Fruit fly (Drosophila melanogaster): ENCODE results near the gene squ.

squ gene

dm6 chr2L:16683958-16684877 is 4.4 kb downstream of the squ start, which contains the start of gene CG31807 (continued):
- peak; percentile 18 for TF ChIP-seq slou (GFP tag; optimal IDR thresholded peaks at IDR 0.05)
- peak; percentile 80 for TF ChIP-seq salm (tag; optimal IDR thresholded peaks at IDR 0.05)
- peak; percentile 75 for TF ChIP-seq shn (GFP tag; optimal IDR thresholded peaks at IDR 0.05)
- no peak for TF ChIP-seq CG11696 (GFP tag; IDR thresholded peaks at IDR 0.05)
- TF ChIP-seq CG18262 (tag; optimal IDR thresholded peaks at IDR 0.05): peak; percentile 75
- TF ChIP-seq CoRest (tag; optimal IDR thresholded peaks at IDR 0.05): peak; percentile 63
- 0 out of 2 replicates have a peak, but pooled peaks have one; percentile 6 for TF ChIP-seq CG32772 (GFP tag; IDR thresholded peaks at IDR 0.05)
- peak; percentile 42 for TF ChIP-seq ems (GFP tag; optimal IDR thresholded peaks at IDR 0.05)
- no peak for TF ChIP-seq ato (GFP tag; IDR thresholded peaks at IDR 0.05; ENCODE audit: partially characterized antibody)
- TF ChIP-seq CG17829 (tag; optimal IDR thresholded peaks at IDR 0.05): peak; percentile 79
- no peak for TF ChIP-seq bowl (GFP tag; IDR thresholded peaks at IDR 0.05)
- TF ChIP-seq CG4328 (GFP tag; optimal IDR thresholded peaks at IDR 0.05): peak; percentile 27
- peak; percentile 33; the same call in 1 of the 2 replicates for TF ChIP-seq CG43689 (GFP tag; IDR thresholded peaks at IDR 0.05)
- no peak; the same call in 1 of the 2 replicates for TF ChIP-seq Poxn (GFP tag; IDR thresholded peaks at IDR 0.05)
- TF ChIP-seq CG12104 (GFP tag; optimal IDR thresholded peaks at IDR 0.05): peak; percentile 72
- TF ChIP-seq Doc3 (GFP tag; IDR thresholded peaks at IDR 0.05; ENCODE audit: partially characterized antibody): no peak
- TF ChIP-seq NFAT (GFP tag; IDR thresholded peaks at IDR 0.05): 0 out of 2 replicates have a peak, but pooled peaks have one; percentile 14
- TF ChIP-seq al (GFP tag; IDR thresholded peaks at IDR 0.05): no peak
- TF ChIP-seq otp (GFP tag; IDR thresholded peaks at IDR 0.05): no peak
- no peak for TF ChIP-seq Atf6 (GFP tag; IDR thresholded peaks at IDR 0.05)
- TF ChIP-seq Asciz (GFP tag; optimal IDR thresholded peaks at IDR 0.05): peak; percentile 71
- TF ChIP-seq Dip3 (GFP tag; optimal IDR thresholded peaks at IDR 0.05): peak; percentile 44
- TF ChIP-seq Spps (tag; optimal IDR thresholded peaks at IDR 0.05): no peak
- TF ChIP-seq CG32532 (GFP tag; IDR thresholded peaks at IDR 0.05): peak; percentile 20; the same call in 1 of the 2 replicates
- TF ChIP-seq CG17802 (tag; optimal IDR thresholded peaks at IDR 0.05): peak; percentile 24
- TF ChIP-seq Fer1 (GFP tag; optimal IDR thresholded peaks at IDR 0.05): peak; percentile 80
- TF ChIP-seq CG15479 (GFP tag; optimal IDR thresholded peaks at IDR 0.05): no peak
- TF ChIP-seq CG17612 (GFP tag; IDR thresholded peaks at IDR 0.05): 0 out of 2 replicates have a peak, but pooled peaks have one; percentile 36
- TF ChIP-seq wor (GFP tag; IDR thresholded peaks at IDR 0.05): peak; percentile 25; the same call in 1 of the 2 replicates
- TF ChIP-seq Six4 (GFP tag; optimal IDR thresholded peaks at IDR 0.05): no peak
- no peak for TF ChIP-seq CG1024 (GFP tag; IDR thresholded peaks at IDR 0.05)
- TF ChIP-seq Chrac-16 (GFP tag; optimal IDR thresholded peaks at IDR 0.05): peak; percentile 39
- TF ChIP-seq Fer3 (tag; optimal IDR thresholded peaks at IDR 0.05): peak; percentile 66
- no peak for TF ChIP-seq tll (GFP tag; optimal IDR thresholded peaks at IDR 0.05)
- TF ChIP-seq pros (GFP tag; optimal IDR thresholded peaks at IDR 0.05): peak; percentile 18
- peak; percentile 49 for TF ChIP-seq CG14965 (GFP tag; optimal IDR thresholded peaks at IDR 0.05; ENCODE audit: borderline replicate concordance)
- TF ChIP-seq Aef1 (GFP tag; IDR thresholded peaks at IDR 0.05): peak; percentile 16; the same call in 2 of the 3 replicates
- peak; percentile 50 for TF ChIP-seq bcd (GFP tag; optimal IDR thresholded peaks at IDR 0.05)
- TF ChIP-seq ssp (GFP tag; IDR thresholded peaks at IDR 0.05): 0 out of 2 replicates have a peak, but pooled peaks have one; percentile 18
- TF ChIP-seq pita (GFP tag; optimal IDR thresholded peaks at IDR 0.05): no peak
- TF ChIP-seq CG17328 (GFP tag; IDR thresholded peaks at IDR 0.05): peak; percentile 35; the same call in 1 of the 2 replicates
- TF ChIP-seq oc (tag; optimal IDR thresholded peaks at IDR 0.05): peak; percentile 65
- peak; percentile 87 for TF ChIP-seq Oli (tag; optimal IDR thresholded peaks at IDR 0.05)
- no peak for TF ChIP-seq pan (optimal IDR thresholded peaks at IDR 0.05)
- TF ChIP-seq pan (GFP tag; optimal IDR thresholded peaks at IDR 0.05 in 1 of 2, IDR thresholded peaks at IDR 0.05 in 1 of 2): peak in 1 of 2 experiments; percentile 44
- TF ChIP-seq mirr (GFP tag; optimal IDR thresholded peaks at IDR 0.05): peak; percentile 13
- TF ChIP-seq Hand (GFP tag; optimal IDR thresholded peaks at IDR 0.05): peak; percentile 81
- peak; percentile 48 for TF ChIP-seq sug (tag; optimal IDR thresholded peaks at IDR 0.05)

Data from whole organism, embryonic.